Fruit fly (Drosophila melanogaster) whole organism: ENCODE results near the gene alpha-PheRS.

Source experiments
- CG8478 ChIP-seq: fragments of >200 bp; optimal IDR thresholded peaks from 2 replicates; lab custom pipeline; 2018; ENCODE audit warnings: inconsistent platforms
- Dll ChIP-seq: fragments of >200 bp; optimal IDR thresholded peaks from 2 replicates; lab custom pipeline; 2017
- EcR ChIP-seq, 2 experiments: fragments of >200 bp; optimal IDR thresholded peaks; 2 replicates each; lab custom pipeline; 2017; ENCODE audit warnings: missing biosample characterization in 2 of 2, missing genetic modification characterization in 2 of 2, missing genetic modification reagents in 2 of 2
- pan ChIP-seq: fragments of >200 bp; optimal IDR thresholded peaks from 2 replicates; lab custom pipeline; 2017
- psq ChIP-seq: fragments of >200 bp; optimal IDR thresholded peaks from 2 replicates; lab custom pipeline; 2017
- usp ChIP-seq: fragments of >200 bp; optimal IDR thresholded peaks from 2 replicates; lab custom pipeline; 2017; ENCODE audit warnings: missing biosample characterization, missing genetic modification characterization, mixed read lengths

DNA sequence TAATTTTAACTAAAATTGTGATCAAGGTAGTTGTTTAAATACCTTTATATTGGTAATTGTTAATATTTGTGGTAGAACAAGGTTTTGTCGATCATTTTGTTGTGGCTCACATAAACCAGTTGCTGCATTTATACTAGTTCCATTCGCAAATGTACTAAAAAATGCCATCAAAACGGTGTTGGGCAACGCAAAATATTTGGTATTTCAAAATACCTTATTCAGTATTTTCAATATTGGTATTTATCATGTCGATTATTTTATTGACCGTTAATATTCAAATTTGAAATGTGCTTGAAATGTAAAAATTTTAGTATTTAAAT lies 31.6 kb upstream of the alpha-PheRS start, which contains the start of gene slpr:
- no peak for TF ChIP-seq psq (lab: Kevin White, UChicago)
- no peak for TF ChIP-seq CG8478
- TF ChIP-seq EcR (GFP tag; optimal IDR thresholded peaks at IDR 0.05; lab: Kevin White, UChicago) = no peak
- TF ChIP-seq pan (lab: Kevin White, UChicago) = no peak
- no peak for TF ChIP-seq Dll
- no peak for TF ChIP-seq usp (GFP tag; lab: Kevin White, UChicago)
